2 worm cellular contexts compared by ENCODE assay signal in the genomic region with DNA sequence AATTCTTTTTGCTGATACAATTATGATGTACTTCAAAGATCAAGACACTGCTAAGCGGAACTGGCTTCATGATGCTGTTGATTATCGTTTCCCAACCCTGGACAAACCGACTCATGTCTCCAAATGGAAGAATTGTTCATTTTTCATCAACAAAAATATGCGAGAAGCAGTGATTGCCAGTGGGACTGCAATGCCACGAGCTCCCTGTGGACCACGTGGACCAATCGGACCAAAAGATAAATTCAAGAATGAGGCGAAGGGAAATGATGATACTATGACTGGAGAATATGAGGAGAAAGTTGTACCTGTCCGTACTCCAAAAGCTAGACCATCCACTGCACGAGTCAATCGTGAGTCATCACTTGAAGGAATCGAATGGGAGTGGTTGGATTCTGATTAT.
A peak's percentile ranks its signal among the peaks of the same experiment; 100 is the strongest.
TF ChIP-seq lines count a peak whose summit lies in the region.

No protein-coding gene starts in this region.

TF ChIP-seq in whole organism, L4 larva, 104 proteins besides CTCF, POLR2A, EP300 and RAD21:
- TF ChIP-seq ztf-11 (tag; optimal IDR thresholded peaks at IDR 0.05; lab: Kevin White, UChicago) (no peak), jun-1 (tag; optimal IDR thresholded peaks at IDR 0.05; lab: Kevin White, UChicago) (no peak), aha-1 (tag; lab: Kevin White, UChicago) (peak; percentile 92), php-3 (GFP tag; IDR thresholded peaks at IDR 0.05; lab: Robert Waterston, UW) (no peak)

TF ChIP-seq in whole organism, young adult, 124 proteins besides CTCF, POLR2A, EP300 and RAD21:
- TF ChIP-seq Y95B8A.8 (GFP tag; IDR thresholded peaks at IDR 0.05; lab: Robert Waterston, UW) (no peak), repo-1 (tag; optimal IDR thresholded peaks at IDR 0.05; lab: Kevin White, UChicago) (peak; percentile 0)
